Fruit fly (Drosophila melanogaster): ENCODE results near the gene Pkd2.

Gene Pkd2

DNA sequence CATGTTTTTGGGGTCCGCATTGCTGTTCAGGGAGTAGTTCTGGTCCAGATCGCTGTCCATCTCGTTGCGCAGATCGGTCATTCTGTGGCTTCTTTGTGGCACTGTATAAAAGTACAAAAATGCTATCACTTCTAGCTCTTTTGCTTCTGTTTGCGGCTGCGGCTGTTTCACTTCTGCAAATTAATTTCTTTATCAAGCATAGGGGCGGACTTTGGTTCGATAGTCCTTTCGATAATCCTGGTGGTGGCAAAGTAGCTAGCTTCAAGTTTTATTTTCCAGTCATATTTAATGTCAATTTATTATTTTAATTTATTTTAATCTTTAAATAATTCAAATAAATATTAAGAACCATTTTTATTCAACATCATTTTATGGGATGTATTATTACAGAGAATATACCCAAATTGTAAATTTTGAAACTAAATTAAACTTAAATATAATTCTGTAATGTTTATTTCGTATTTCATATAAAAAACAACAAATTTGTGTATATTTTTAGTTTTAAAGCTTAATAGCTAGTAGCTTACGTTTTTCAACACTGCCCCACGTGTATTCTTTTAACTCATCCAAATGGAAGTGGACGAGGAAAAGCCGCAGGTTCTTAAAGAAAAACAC is 29.5 kb downstream of the Pkd2 start, which contains the start of the genes CG5446 and Trm1 (continued):
- TF ChIP-seq CG1603 (tag; optimal IDR thresholded peaks at IDR 0.05) (peak; percentile 21), luna (GFP tag; optimal IDR thresholded peaks at IDR 0.05) (no peak), bigmax (GFP tag; optimal IDR thresholded peaks at IDR 0.05) (no peak), NfI (GFP tag; optimal IDR thresholded peaks at IDR 0.05) (peak; percentile 64), crc (GFP tag; optimal IDR thresholded peaks at IDR 0.05) (no peak), ap (GFP tag; IDR thresholded peaks at IDR 0.05) (no peak), Deaf1 (tag; optimal IDR thresholded peaks at IDR 0.05) (peak; percentile 68), CG6791 (GFP tag; IDR thresholded peaks at IDR 0.05; ENCODE audit: partially characterized antibody) (peak; percentile 53; the same call in 1 of the 3 replicates), CG11247 (GFP tag; IDR thresholded peaks at IDR 0.05) (no peak), fu2 (GFP tag; optimal IDR thresholded peaks at IDR 0.05) (no peak), NK7.1 (GFP tag; optimal IDR thresholded peaks at IDR 0.05) (no peak), unpg (GFP tag; optimal IDR thresholded peaks at IDR 0.05) (peak; percentile 60), Dbx (GFP tag; IDR thresholded peaks at IDR 0.05) (peak; percentile 46; the same call in 1 of the 3 replicates), Poxn (GFP tag; IDR thresholded peaks at IDR 0.05) (no peak), stwl (tag; optimal IDR thresholded peaks at IDR 0.05) (peak; percentile 24), CTCF (GFP tag; optimal IDR thresholded peaks at IDR 0.05) (no peak), CG10462 (GFP tag; optimal IDR thresholded peaks at IDR 0.05) (peak; percentile 14), CG12071 (GFP tag; optimal IDR thresholded peaks at IDR 0.05) (no peak), sob (GFP tag; IDR thresholded peaks at IDR 0.05) (peak; percentile 73), CG1602 (GFP tag; optimal IDR thresholded peaks at IDR 0.05) (peak; percentile 64), ro (GFP tag; IDR thresholded peaks at IDR 0.05) (no peak), CG14860 (GFP tag; IDR thresholded peaks at IDR 0.05; ENCODE audit: partially characterized antibody) (no peak), lab (GFP tag; optimal IDR thresholded peaks at IDR 0.05) (peak; percentile 76), CG1647 (GFP tag; optimal IDR thresholded peaks at IDR 0.05) (no peak), exex (tag; optimal IDR thresholded peaks at IDR 0.05) (peak; percentile 59), CG7928 (GFP tag; optimal IDR thresholded peaks at IDR 0.05) (no peak), mld (GFP tag; IDR thresholded peaks at IDR 0.05; ENCODE audit: partially characterized antibody) (no peak), CG8089 (GFP tag; optimal IDR thresholded peaks at IDR 0.05) (no peak), CG14050 (GFP tag; IDR thresholded peaks at IDR 0.05) (no peak), Ravus (GFP tag; IDR thresholded peaks at IDR 0.05) (no peak), peb (GFP tag; IDR thresholded peaks at IDR 0.05) (no peak), CG1529 (GFP tag; optimal IDR thresholded peaks at IDR 0.05) (no peak), CG7271 (tag; optimal IDR thresholded peaks at IDR 0.05) (peak; percentile 48), ab (GFP tag; optimal IDR thresholded peaks at IDR 0.05) (no peak), CG4730 (GFP tag; IDR thresholded peaks at IDR 0.05) (peak; percentile 41; the same call in 1 of the 2 replicates), H2.0 (GFP tag; IDR thresholded peaks at IDR 0.05) (no peak; the same call in 1 of the 2 replicates), vnd (GFP tag; IDR thresholded peaks at IDR 0.05; ENCODE audit: partially characterized antibody) (no peak), CG2129 (GFP tag; IDR thresholded peaks at IDR 0.05; ENCODE audit: partially characterized antibody) (no peak), CG10209 (GFP tag; optimal IDR thresholded peaks at IDR 0.05) (peak; percentile 74), zen (tag; optimal IDR thresholded peaks at IDR 0.05) (no peak), Ssrp (tag; optimal IDR thresholded peaks at IDR 0.05) (peak; percentile 69), aop (GFP tag; IDR thresholded peaks at IDR 0.05) (no peak), Mrtf (GFP tag; IDR thresholded peaks at IDR 0.05) (no peak), Abd-B (GFP tag; optimal IDR thresholded peaks at IDR 0.05) (peak; percentile 44), Sin3A (optimal IDR thresholded peaks at IDR 0.05) (no peak), zen2 (GFP tag; IDR thresholded peaks at IDR 0.05; ENCODE audit: partially characterized antibody) (no peak), CG8924 (tag; optimal IDR thresholded peaks at IDR 0.05) (peak; percentile 89), gem (tag; optimal IDR thresholded peaks at IDR 0.05) (peak; percentile 90), D19B (GFP tag; optimal IDR thresholded peaks at IDR 0.05) (peak; percentile 16), Blimp-1 (GFP tag; optimal IDR thresholded peaks at IDR 0.05) (peak; percentile 73), CG13123 (GFP tag; optimal IDR thresholded peaks at IDR 0.05) (peak; percentile 37)

All from whole organism, embryonic.